Worm (Caenorhabditis elegans): ENCODE data around the gene C31H2.14.

DNA sequence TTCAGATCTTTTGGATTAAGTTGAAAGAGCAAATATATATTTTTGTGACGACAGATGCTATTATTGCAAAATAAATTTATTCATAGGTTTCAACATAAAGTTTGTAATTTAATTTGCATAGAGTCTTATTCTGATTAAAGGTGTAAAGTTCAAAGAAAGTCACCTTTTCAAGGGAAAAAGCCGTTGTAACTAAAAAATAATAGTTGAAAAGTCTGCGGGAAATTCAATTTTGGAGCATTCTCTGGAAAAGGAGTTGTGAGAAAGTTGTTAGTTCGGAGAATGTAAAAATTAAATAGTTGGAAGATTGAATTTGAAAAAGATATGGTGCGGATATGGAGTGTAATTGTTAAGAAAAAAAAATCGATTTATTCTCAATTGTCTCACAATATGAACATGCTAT lies 16.0 kb downstream of the C31H2.14 start:
- TF ChIP-seq pha-4 (tag; optimal IDR thresholded peaks at IDR 0.05) (no peak), tbp1 (GFP tag; optimal IDR thresholded peaks at IDR 0.05) (no peak), snpc-4 (GFP tag; optimal IDR thresholded peaks at IDR 0.05) (no peak), snpc-4 (tag; optimal IDR thresholded peaks at IDR 0.05) (no peak), dox-1 (GFP tag; IDR thresholded peaks at IDR 0.05) (no peak), nfya-1 (tag; optimal IDR thresholded peaks at IDR 0.05; ENCODE audit: borderline replicate concordance, insufficient read depth) (no peak), ZK185.1 (tag; optimal IDR thresholded peaks at IDR 0.05; ENCODE audit: poor library complexity, severe bottlenecking) (no peak), ama-1 (optimal IDR thresholded peaks at IDR 0.05) (no peak), ama-1 (GFP tag; optimal IDR thresholded peaks at IDR 0.05) (no peak)

Measured in whole organism, young adult.